Worm (Caenorhabditis elegans): ENCODE measurements around the gene Y62E10A.20.

The Y62E10A.20 gene

ce11 chrIV:13383763-13384436 is 2.0 kb downstream of the Y62E10A.20 start, which contains the start of gene rab-19:
Gene rab-19 (minus strand): TSS chrIV:13384386.
- no peak for TF ChIP-seq F52B5.7 (tag; optimal IDR thresholded peaks at IDR 0.05)
- no peak for TF ChIP-seq madf-8 (GFP tag; conservative IDR thresholded peaks at IDR 0.05)
- TF ChIP-seq hmg-1.2 (GFP tag; IDR thresholded peaks at IDR 0.05) = peak; percentile 90
- no peak for TF ChIP-seq rpc-1 (optimal IDR thresholded peaks at IDR 0.05)
- TF ChIP-seq rpc-1 (tag; optimal IDR thresholded peaks at IDR 0.05) = no peak

DNA sequence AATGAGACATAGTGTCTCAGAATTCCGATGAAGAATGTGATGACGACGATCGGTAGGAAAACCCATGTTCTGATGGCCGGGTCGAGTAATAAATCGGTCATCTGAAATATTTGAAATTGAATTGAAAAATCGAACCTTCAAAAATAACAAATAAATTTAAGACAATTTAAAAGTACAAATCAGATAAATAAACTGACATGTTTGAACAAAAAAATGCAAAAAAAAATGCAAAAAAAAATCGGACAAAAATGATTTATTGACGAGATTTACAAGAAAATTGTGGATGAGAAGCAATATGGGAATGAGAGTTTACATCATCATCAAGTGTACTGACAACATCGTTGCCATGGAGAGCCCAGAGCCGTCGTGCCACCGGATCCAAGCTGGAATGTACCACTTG is 4.1 kb downstream of the Y62E10A.20 start, which contains the start of gene emc-3:
Gene emc-3 (minus strand): TSS at position 101 of the 400 bp plus-strand sequence.
- TF ChIP-seq sptf-2 (GFP tag; optimal IDR thresholded peaks at IDR 0.05) (no peak), nfya-2 (GFP tag; IDR thresholded peaks at IDR 0.05) (no peak), hmg-1.2 (GFP tag; IDR thresholded peaks at IDR 0.05) (no peak), cebp-2 (GFP tag; IDR thresholded peaks at IDR 0.05) (no peak), lir-1 (GFP tag; conservative IDR thresholded peaks at IDR 0.05) (no peak), hlh-26 (GFP tag; conservative IDR thresholded peaks at IDR 0.05) (no peak), ztf-22 (GFP tag; optimal IDR thresholded peaks at IDR 0.05) (no peak), attf-6 (GFP tag; IDR thresholded peaks at IDR 0.05) (no peak), xnd-1 (tag; optimal IDR thresholded peaks at IDR 0.05) (no peak), Y53G8AR.9 (GFP tag; conservative IDR thresholded peaks at IDR 0.05) (no peak)

DNA sequence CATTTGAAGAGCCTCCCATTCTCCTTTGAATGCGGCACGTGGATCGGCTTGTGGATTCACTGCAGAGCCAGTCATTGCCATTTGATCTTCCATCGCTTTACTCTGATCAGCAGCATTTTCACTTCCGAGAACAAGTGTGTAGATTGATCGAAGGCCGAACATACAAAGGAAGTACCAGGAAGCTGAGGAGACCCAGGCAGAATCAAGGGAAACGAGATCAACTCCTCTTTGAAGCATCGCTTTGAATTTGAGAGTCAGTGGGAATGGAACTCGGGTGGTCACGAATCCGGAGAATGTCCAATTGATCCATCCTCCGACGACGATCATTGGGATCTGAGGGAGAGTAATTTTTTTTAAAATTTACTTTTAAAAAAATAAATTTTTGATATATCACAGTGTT is 5.4 kb downstream of the Y62E10A.20 start:
- TF ChIP-seq attf-3 (GFP tag; conservative IDR thresholded peaks at IDR 0.05) (no peak), snpc-1.1 (tag; optimal IDR thresholded peaks at IDR 0.05; ENCODE audit: insufficient read depth) (no peak), atf-7 (tag; optimal IDR thresholded peaks at IDR 0.05) (no peak), rec-8 (tag; optimal IDR thresholded peaks at IDR 0.05) (no peak), F23B12.7 (tag; optimal IDR thresholded peaks at IDR 0.05; ENCODE audit: insufficient read depth) (no peak), mxl-1 (tag; optimal IDR thresholded peaks at IDR 0.05) (no peak), cebp-2 (GFP tag; IDR thresholded peaks at IDR 0.05) (peak; percentile 82; the same call in 1 of the 2 replicates), sea-2 (GFP tag; IDR thresholded peaks at IDR 0.05) (no peak)

- TF ChIP-seq akir-1 (GFP tag; optimal IDR thresholded peaks at IDR 0.05) = no peak
- no peak for TF ChIP-seq B0261.1 (tag; optimal IDR thresholded peaks at IDR 0.05)
- TF ChIP-seq nfya-1 (tag; optimal IDR thresholded peaks at IDR 0.05; ENCODE audit: borderline replicate concordance, insufficient read depth) = no peak
- no peak for TF ChIP-seq ztf-25 (GFP tag; IDR thresholded peaks at IDR 0.05)
- no peak for TF ChIP-seq snpc-1.3 (tag; optimal IDR thresholded peaks at IDR 0.05; ENCODE audit: insufficient read depth)
- TF ChIP-seq B0035.1 (tag; optimal IDR thresholded peaks at IDR 0.05) = no peak
- no peak for TF ChIP-seq zim-3 (tag; optimal IDR thresholded peaks at IDR 0.05)
- no peak for TF ChIP-seq mes-4 (tag; optimal IDR thresholded peaks at IDR 0.05)
- no peak for TF ChIP-seq B0019.2 (GFP tag; conservative IDR thresholded peaks at IDR 0.05)
These were observed 8.2 kb downstream of the Y62E10A.20 start, which contains the start of gene mau-8 for ce11 chrIV:13377716-13378115. Gene mau-8 (plus strand): TSS chrIV:13378016.

- TF ChIP-seq Y67H2A.10 (GFP tag; conservative IDR thresholded peaks at IDR 0.05) = no peak
- TF ChIP-seq ceh-91 (GFP tag; IDR thresholded peaks at IDR 0.05) = no peak
- no peak for TF ChIP-seq ztf-25 (GFP tag; IDR thresholded peaks at IDR 0.05)
- no peak for TF ChIP-seq die-1 (tag; optimal IDR thresholded peaks at IDR 0.05)
- no peak for TF ChIP-seq egl-44 (GFP tag; IDR thresholded peaks at IDR 0.05)
- TF ChIP-seq ceh-100 (GFP tag; IDR thresholded peaks at IDR 0.05) = no peak
- TF ChIP-seq dpff-1 (tag; optimal IDR thresholded peaks at IDR 0.05) = no peak
- TF ChIP-seq egrh-3 (GFP tag; IDR thresholded peaks at IDR 0.05) = no peak
- TF ChIP-seq gei-17 (GFP tag; optimal IDR thresholded peaks at IDR 0.05) = no peak
- TF ChIP-seq D2030.7 (GFP tag; IDR thresholded peaks at IDR 0.05) = no peak
- no peak for TF ChIP-seq zfh-2 (GFP tag; conservative IDR thresholded peaks at IDR 0.05)
- TF ChIP-seq snpc-3.4 (tag; optimal IDR thresholded peaks at IDR 0.05) = no peak
- TF ChIP-seq pbrm-1 (GFP tag; IDR thresholded peaks at IDR 0.05) = no peak
These were observed 11.0 kb downstream of the Y62E10A.20 start for ce11 chrIV:13374918-13375317.

All from whole organism, young adult.